Worm (Caenorhabditis elegans) whole organism, early embryonic: Measurements from ENCODE around the gene Y51H7C.13.

Source experiments
- B0310.2 ChIP-seq: sonication (generic microtip); optimal IDR thresholded peaks from 2 replicates; lab custom pipeline; 2016; ENCODE audit warnings: mild to moderate bottlenecking, missing genetic modification characterization, missing compliant biosample characterization
- F13C5.2 ChIP-seq: sonication (generic microtip); optimal IDR thresholded peaks from 2 replicates; lab custom pipeline; 2017; ENCODE audit warnings: mild to moderate bottlenecking, missing genetic modification characterization, inconsistent platforms, missing compliant biosample characterization
- ama-1 ChIP-seq: fragments of 150-350 bp; optimal IDR thresholded peaks from 2 replicates; lab custom pipeline; 2014
- ceh-13 ChIP-seq: fragments of 200-800 bp; sonication (Bioruptor generic); optimal IDR thresholded peaks from 2 replicates; lab custom pipeline; 2018; ENCODE audit warnings: mild to moderate bottlenecking, missing genetic modification characterization, missing compliant biosample characterization
- ceh-36 ChIP-seq: sonication (generic microtip); optimal IDR thresholded peaks from 2 replicates; lab custom pipeline; 2016; ENCODE audit warnings: missing genetic modification characterization, inconsistent platforms, missing compliant biosample characterization
- flt-1 ChIP-seq: fragments of 200-800 bp; sonication (Bioruptor generic); IDR thresholded peaks from 2 replicates; pipeline ENCODE4 v1.3.6; 2022; ENCODE audit warnings: missing genetic modification characterization, missing compliant biosample characterization
- hmbx-1 ChIP-seq: sonication (generic microtip); optimal IDR thresholded peaks from 2 replicates; lab custom pipeline; 2016; ENCODE audit warnings: mild to moderate bottlenecking, missing genetic modification characterization, missing compliant biosample characterization
- hmg-4 ChIP-seq: fragments of 200-800 bp; sonication (Bioruptor generic); optimal IDR thresholded peaks from 2 replicates; lab custom pipeline; 2018; ENCODE audit warnings: mild to moderate bottlenecking, missing genetic modification characterization, missing compliant biosample characterization

DNA sequence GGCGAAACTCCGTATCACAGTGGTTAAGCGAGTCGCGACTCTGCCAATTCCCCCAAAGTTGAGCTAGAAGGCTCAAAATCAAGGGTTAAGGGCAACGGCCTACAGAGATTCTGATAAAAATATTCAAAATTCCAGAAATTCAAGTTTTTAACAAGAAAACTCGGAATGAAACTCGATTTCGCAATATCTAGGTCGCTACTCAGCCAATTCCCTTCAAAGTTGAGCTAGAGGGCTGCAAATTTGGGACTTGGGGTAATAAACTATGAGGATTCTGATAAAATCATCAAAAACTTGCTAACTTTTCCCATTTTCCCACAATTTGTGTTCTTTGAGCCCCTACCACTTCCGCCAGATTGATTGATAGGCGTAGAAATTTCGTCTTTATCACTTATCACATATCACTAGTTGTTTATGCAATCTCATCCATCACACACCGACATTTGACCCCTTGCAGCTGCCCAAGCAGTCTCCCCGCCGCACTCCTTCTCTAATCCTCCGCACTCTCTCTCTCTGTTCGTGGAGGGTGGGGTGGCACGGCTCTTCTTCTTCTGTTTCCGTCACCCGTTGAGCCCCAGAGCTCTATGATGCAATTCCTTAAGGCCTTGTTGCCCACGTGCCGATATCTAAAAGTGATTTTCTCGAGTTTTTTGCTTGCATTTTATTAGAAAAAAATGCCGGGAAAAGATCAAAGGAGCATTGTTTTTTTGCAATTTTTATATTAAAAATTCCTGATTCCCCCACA lies 35.4 kb upstream of the Y51H7C.13 start:
- TF ChIP-seq flt-1 (GFP tag; lab: Robert Waterston, UW) (no peak), F13C5.2 (tag; lab: Kevin White, UChicago) (no peak), B0310.2 (no peak), hmbx-1 (no peak), ama-1 (lab: Kevin White, UChicago) (no peak), hmg-4 (GFP tag; lab: Kevin White, UChicago) (peak; percentile 49), ceh-13 (GFP tag; lab: Kevin White, UChicago) (no peak), ceh-36 (no peak)
